Worm (Caenorhabditis elegans): ENCODE results near the gene C55C3.3.

DNA sequence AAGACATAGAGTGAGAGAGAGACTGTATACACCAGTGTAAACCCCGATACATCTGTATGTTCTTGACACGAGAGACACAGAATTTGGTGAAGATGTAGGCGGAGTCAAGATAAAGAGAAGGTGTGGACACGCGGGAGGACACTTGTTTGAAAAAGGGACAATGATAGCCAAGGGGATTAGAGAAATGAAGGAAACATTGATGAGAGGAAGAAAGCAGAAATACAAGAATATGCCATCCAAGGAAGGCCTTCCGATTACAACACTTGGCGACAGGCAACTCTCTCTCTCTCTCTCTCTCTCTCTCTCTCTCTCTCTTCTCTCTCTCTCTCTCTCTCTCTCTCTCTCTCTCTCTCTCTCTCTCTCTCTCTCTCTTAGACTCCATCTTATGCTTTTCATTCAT, 21.5 kb downstream of the C55C3.3 start:
- TF ChIP-seq cog-1 (tag; optimal IDR thresholded peaks at IDR 0.05) (no peak), ztf-23 (GFP tag; IDR thresholded peaks at IDR 0.05) (no peak), T22C8.4 (GFP tag; IDR thresholded peaks at IDR 0.05) (no peak), flt-1 (GFP tag; IDR thresholded peaks at IDR 0.05) (no peak), med-1 (GFP tag; optimal IDR thresholded peaks at IDR 0.05; ENCODE audit: insufficient read depth) (no peak)

All from whole organism, midembryonic.